Worm (Caenorhabditis elegans): ENCODE results near the gene clec-190.
"Not testable (repeated sequence)": the region's sequence is repeated elsewhere in the genome, so short reads cannot be mapped to it uniquely, and the experiment has no call there.

clec-190 gene

DNA sequence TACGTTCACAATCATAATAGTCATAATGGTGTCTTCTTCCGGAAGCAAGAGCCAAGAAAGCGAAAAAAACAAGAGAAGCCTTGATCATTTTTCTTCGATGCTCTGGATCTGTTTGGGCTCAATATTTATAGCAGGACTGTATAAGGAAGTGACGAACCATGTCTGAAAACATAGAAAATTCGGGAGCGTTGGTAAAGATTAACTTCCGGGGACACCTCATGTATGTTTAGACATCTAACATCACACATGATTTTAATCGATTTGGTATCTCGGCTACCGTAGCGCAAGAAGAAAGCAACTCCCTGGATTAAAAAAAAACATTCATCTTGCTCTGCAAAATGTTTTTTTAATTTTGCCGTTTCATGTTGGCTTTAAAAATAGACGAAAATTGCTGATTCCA, at the start of gene clec-190:
Gene clec-190 (minus strand): TSS at position 101 of the 400 bp plus-strand sequence.
- TF ChIP-seq tra-4 (tag; optimal IDR thresholded peaks at IDR 0.05) (no peak), ama-1 (optimal IDR thresholded peaks at IDR 0.05) (no peak)

DNA sequence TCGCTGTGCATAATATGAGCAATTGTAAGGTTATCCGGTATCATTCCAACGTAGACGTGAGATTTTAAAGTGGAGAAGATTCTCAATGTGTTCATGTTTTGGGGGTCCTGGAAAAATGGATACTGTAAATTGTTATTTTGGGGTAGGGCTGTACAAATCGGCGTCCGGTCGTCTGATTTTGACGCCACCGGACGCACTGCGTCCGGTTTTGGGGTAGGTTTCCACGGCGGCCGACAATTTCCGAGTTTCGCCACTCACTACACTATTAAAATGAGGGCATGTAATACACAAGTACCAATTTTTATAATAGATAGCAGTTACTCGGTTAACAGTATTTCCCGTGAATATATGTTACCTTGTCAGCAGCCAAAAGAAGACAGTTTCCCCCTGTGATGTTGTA, 42.5 kb upstream of the clec-190 start:
- TF ChIP-seq flt-1 (GFP tag; IDR thresholded peaks at IDR 0.05) (no peak), sea-1 (GFP tag; conservative IDR thresholded peaks at IDR 0.05) (no peak), tbx-11 (GFP tag; IDR thresholded peaks at IDR 0.05) (no peak), ets-7 (tag; optimal IDR thresholded peaks at IDR 0.05) (no peak), aly-1 (tag; optimal IDR thresholded peaks at IDR 0.05) (no peak), hmg-4 (GFP tag; optimal IDR thresholded peaks at IDR 0.05) (no peak), B0310.2 (tag; optimal IDR thresholded peaks at IDR 0.05) (no peak), tbx-37 (GFP tag; conservative IDR thresholded peaks at IDR 0.05) (no peak), hnd-1 (tag; optimal IDR thresholded peaks at IDR 0.05) (no peak), scrt-1 (GFP tag; IDR thresholded peaks at IDR 0.05) (no peak), pes-1 (GFP tag; IDR thresholded peaks at IDR 0.05) (no peak), hmbx-1 (tag; optimal IDR thresholded peaks at IDR 0.05) (no peak), ama-1 (optimal IDR thresholded peaks at IDR 0.05) (no peak), ceh-13 (GFP tag; optimal IDR thresholded peaks at IDR 0.05) (no peak), F13C5.2 (tag; optimal IDR thresholded peaks at IDR 0.05) (no peak), tra-4 (tag; optimal IDR thresholded peaks at IDR 0.05) (no peak), ceh-36 (tag; optimal IDR thresholded peaks at IDR 0.05) (no peak)

DNA sequence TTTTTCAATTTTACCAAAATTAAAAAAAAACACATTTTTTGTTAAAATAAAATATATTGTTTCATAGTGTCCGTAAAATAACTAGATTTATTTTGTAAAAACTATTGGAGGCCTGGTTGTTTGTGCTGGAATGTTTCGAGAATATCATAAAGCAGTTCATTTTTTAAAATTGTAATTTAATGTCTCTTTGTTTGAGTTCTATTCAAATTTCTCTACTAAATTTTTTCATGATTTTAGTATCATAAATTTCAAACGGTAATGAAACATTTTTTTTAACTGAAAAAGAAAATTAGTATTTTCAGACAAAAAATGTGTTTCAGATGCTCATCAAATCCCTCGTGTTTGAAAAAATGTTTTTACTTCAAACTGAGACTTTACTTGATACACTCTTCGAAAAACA, 39.7 kb upstream of the clec-190 start:
- TF ChIP-seq ceh-13 (GFP tag; optimal IDR thresholded peaks at IDR 0.05) (no peak), tra-4 (tag; optimal IDR thresholded peaks at IDR 0.05) (no peak), pes-1 (GFP tag; IDR thresholded peaks at IDR 0.05) (no peak), flt-1 (GFP tag; IDR thresholded peaks at IDR 0.05) (no peak), tbx-37 (GFP tag; conservative IDR thresholded peaks at IDR 0.05) (no peak), ets-7 (tag; optimal IDR thresholded peaks at IDR 0.05) (no peak), B0310.2 (tag; optimal IDR thresholded peaks at IDR 0.05) (no peak), sea-1 (GFP tag; conservative IDR thresholded peaks at IDR 0.05) (no peak), hmbx-1 (tag; optimal IDR thresholded peaks at IDR 0.05) (no peak), hnd-1 (tag; optimal IDR thresholded peaks at IDR 0.05) (no peak)

DNA sequence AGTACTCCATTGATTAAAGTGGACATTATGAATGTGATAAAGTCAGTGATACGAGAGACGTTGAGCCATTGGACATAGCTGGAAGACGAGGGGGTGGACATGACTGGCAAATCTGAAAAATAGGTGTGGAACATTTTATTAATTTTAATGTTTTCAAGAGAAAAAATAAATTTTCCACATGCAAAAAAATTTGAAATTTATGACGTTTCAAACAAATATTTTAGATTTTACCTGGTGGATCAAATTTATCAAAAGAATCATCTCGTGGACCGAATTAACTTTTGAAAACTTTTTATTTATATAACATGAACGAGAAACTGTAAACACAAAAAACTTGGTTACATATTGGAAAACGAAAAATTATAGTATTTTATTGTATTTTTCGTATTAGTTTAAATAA, 21.2 kb upstream of the clec-190 start, which contains the start of gene str-78:
Gene str-78 (minus strand): TSS at position 101 of the 400 bp plus-strand sequence.
- no peak for TF ChIP-seq ama-1 (optimal IDR thresholded peaks at IDR 0.05)
- no peak for TF ChIP-seq pes-1 (GFP tag; IDR thresholded peaks at IDR 0.05)
- TF ChIP-seq tbx-11 (GFP tag; IDR thresholded peaks at IDR 0.05) = no peak
- no peak for TF ChIP-seq hnd-1 (tag; optimal IDR thresholded peaks at IDR 0.05)
- TF ChIP-seq sea-1 (GFP tag; conservative IDR thresholded peaks at IDR 0.05) = no peak
- TF ChIP-seq tra-4 (tag; optimal IDR thresholded peaks at IDR 0.05) = no peak
- TF ChIP-seq flt-1 (GFP tag; IDR thresholded peaks at IDR 0.05) = no peak
- TF ChIP-seq hmg-4 (GFP tag; optimal IDR thresholded peaks at IDR 0.05) = no peak
- TF ChIP-seq hmbx-1 (tag; optimal IDR thresholded peaks at IDR 0.05) = no peak
- TF ChIP-seq scrt-1 (GFP tag; IDR thresholded peaks at IDR 0.05) = no peak
- no peak for TF ChIP-seq ets-7 (tag; optimal IDR thresholded peaks at IDR 0.05)
- TF ChIP-seq F13C5.2 (tag; optimal IDR thresholded peaks at IDR 0.05) = no peak
- no peak for TF ChIP-seq aly-1 (tag; optimal IDR thresholded peaks at IDR 0.05)
- no peak for TF ChIP-seq tbx-37 (GFP tag; conservative IDR thresholded peaks at IDR 0.05)
- no peak for TF ChIP-seq ceh-13 (GFP tag; optimal IDR thresholded peaks at IDR 0.05)
- TF ChIP-seq ceh-36 (tag; optimal IDR thresholded peaks at IDR 0.05) = no peak
- TF ChIP-seq B0310.2 (tag; optimal IDR thresholded peaks at IDR 0.05) = no peak

DNA sequence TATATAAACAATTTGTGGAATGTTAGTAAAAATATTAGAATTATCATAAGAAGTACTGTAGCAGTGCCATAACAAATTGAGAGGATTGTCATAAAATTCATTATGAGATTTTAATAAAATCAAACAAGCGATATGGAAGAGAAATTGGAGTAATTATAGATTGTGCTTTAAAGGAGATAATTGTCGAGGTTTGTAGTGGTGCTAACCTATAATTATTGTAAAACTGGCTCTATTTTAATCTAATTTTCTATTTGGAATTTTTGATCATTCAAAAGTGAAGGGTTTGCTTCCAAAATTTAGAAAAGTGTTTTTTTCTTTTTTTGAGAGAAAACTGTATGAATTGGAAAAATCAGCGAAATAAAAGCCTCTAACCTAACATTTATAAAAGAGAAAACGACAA, 14.9 kb upstream of the clec-190 start, which contains the start of gene srg-51:
Gene srg-51 (minus strand): TSS at position 101 of the 400 bp plus-strand sequence.
- TF ChIP-seq ets-7 (tag; optimal IDR thresholded peaks at IDR 0.05) (no peak), ceh-13 (GFP tag; optimal IDR thresholded peaks at IDR 0.05) (no peak), pes-1 (GFP tag; IDR thresholded peaks at IDR 0.05) (no peak), sea-1 (GFP tag; conservative IDR thresholded peaks at IDR 0.05) (no peak), hmbx-1 (tag; optimal IDR thresholded peaks at IDR 0.05) (no peak), F13C5.2 (tag; optimal IDR thresholded peaks at IDR 0.05) (no peak), tbx-11 (GFP tag; IDR thresholded peaks at IDR 0.05) (no peak), flt-1 (GFP tag; IDR thresholded peaks at IDR 0.05) (no peak), scrt-1 (GFP tag; IDR thresholded peaks at IDR 0.05) (no peak), B0310.2 (tag; optimal IDR thresholded peaks at IDR 0.05) (no peak), tbx-37 (GFP tag; conservative IDR thresholded peaks at IDR 0.05) (no peak), aly-1 (tag; optimal IDR thresholded peaks at IDR 0.05) (no peak), hmg-4 (GFP tag; optimal IDR thresholded peaks at IDR 0.05) (no peak), ceh-36 (tag; optimal IDR thresholded peaks at IDR 0.05) (no peak)

DNA sequence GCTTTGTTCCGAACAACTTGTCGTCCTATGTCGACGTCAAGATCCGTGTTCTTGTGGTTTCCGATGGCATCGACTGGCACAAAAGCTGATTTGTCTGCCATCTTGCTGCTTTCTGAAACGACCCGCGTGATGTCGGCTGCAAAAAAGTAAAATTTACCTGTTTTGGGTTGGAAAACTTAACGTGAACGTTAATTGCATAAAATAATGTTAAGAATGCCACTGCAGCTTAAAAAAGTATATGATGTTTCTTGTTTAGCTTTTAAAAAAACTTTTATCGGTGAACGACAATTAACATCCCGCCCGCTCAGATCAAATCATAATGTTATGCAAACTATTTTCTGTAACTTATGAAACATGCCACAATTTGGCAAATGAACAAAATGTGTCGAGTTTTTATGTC, 8.0 kb upstream of the clec-190 start, which contains the start of gene M199.8:
Gene M199.8 (minus strand): TSS at position 101 of the 400 bp plus-strand sequence.
- TF ChIP-seq aly-1 (tag; optimal IDR thresholded peaks at IDR 0.05); tbx-37 (GFP tag; conservative IDR thresholded peaks at IDR 0.05); ceh-36 (tag; optimal IDR thresholded peaks at IDR 0.05): not testable (repeated sequence)

DNA sequence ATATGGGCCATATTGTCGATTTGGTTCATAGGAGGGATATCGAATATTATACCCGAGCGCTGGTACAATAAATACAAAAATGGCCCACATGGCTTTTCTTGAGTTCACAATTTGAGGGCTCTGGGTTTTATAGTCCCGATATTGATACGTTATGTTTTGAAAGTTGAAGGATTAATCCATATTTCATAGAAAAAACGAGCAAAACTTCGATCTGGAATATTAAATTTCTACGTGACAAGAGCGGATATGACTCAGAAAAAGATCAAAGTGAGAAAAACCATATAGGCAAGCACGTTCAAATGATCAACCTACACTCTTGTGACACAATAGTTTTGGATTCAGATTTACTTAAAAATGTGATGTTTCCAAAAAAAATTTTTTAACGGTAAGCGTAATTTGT, 5.8 kb upstream of the clec-190 start, which contains the start of gene col-135:
Gene col-135 (minus strand): TSS at position 101 of the 400 bp plus-strand sequence.
- TF ChIP-seq scrt-1 (GFP tag; IDR thresholded peaks at IDR 0.05) (no peak), ama-1 (optimal IDR thresholded peaks at IDR 0.05) (no peak), tra-4 (tag; optimal IDR thresholded peaks at IDR 0.05) (no peak), F13C5.2 (tag; optimal IDR thresholded peaks at IDR 0.05) (no peak), flt-1 (GFP tag; IDR thresholded peaks at IDR 0.05) (no peak), tbx-11 (GFP tag; IDR thresholded peaks at IDR 0.05) (no peak), pes-1 (GFP tag; IDR thresholded peaks at IDR 0.05) (no peak), ets-7 (tag; optimal IDR thresholded peaks at IDR 0.05) (no peak), sea-1 (GFP tag; conservative IDR thresholded peaks at IDR 0.05) (no peak), ceh-13 (GFP tag; optimal IDR thresholded peaks at IDR 0.05) (no peak), hmg-4 (GFP tag; optimal IDR thresholded peaks at IDR 0.05) (no peak), B0310.2 (tag; optimal IDR thresholded peaks at IDR 0.05) (no peak), ceh-36 (tag; optimal IDR thresholded peaks at IDR 0.05) (no peak), hnd-1 (tag; optimal IDR thresholded peaks at IDR 0.05) (no peak), tbx-37 (GFP tag; conservative IDR thresholded peaks at IDR 0.05) (no peak), hmbx-1 (tag; optimal IDR thresholded peaks at IDR 0.05) (no peak), aly-1 (tag; optimal IDR thresholded peaks at IDR 0.05) (no peak)

Data from whole organism, early embryonic.